Worm (Caenorhabditis elegans) whole organism, young adult: ENCODE measurements around the gene idpc-7.

Experiments
- C17E4.6 ChIP-seq: fragments of 200-800 bp; sonication (Bioruptor generic); IDR thresholded peaks from 2 replicates; pipeline ENCODE4 v1.3.6; 2022; ENCODE audit warnings: missing genetic modification reagents, missing genetic modification characterization, missing compliant biosample characterization
- D2030.7 ChIP-seq: fragments of 200-800 bp; sonication (Bioruptor generic); IDR thresholded peaks from 2 replicates; pipeline ENCODE4 v1.3.6; 2022; ENCODE audit warnings: missing genetic modification reagents, missing genetic modification characterization, missing compliant biosample characterization
- F23B12.7 ChIP-seq: sonication (generic microtip); optimal IDR thresholded peaks from 2 replicates; lab custom pipeline; 2017; ENCODE audit warnings: missing genetic modification characterization, mild to moderate bottlenecking, missing compliant biosample characterization, antibody characterized with exemption, moderate library complexity; ENCODE audit not compliant: insufficient read depth
- F55B11.4 ChIP-seq: sonication (generic microtip); optimal IDR thresholded peaks from 2 replicates; lab custom pipeline; 2016; ENCODE audit warnings: missing compliant biosample characterization, missing genetic modification characterization, borderline replicate concordance; ENCODE audit not compliant: insufficient read depth
- F57A8.1 ChIP-seq: fragments of 200-800 bp; sonication (Bioruptor generic); optimal IDR thresholded peaks from 2 replicates; lab custom pipeline; 2018; ENCODE audit warnings: mild to moderate bottlenecking, missing genetic modification characterization, moderate library complexity, missing compliant biosample characterization
- T26A5.8 ChIP-seq: sonication (generic microtip); optimal IDR thresholded peaks from 2 replicates; lab custom pipeline; 2016; ENCODE audit warnings: missing genetic modification characterization, missing compliant biosample characterization
- Y95B8A.8 ChIP-seq: fragments of 200-800 bp; sonication (Bioruptor generic); IDR thresholded peaks from 2 replicates; pipeline ENCODE4 v1.3.6; 2022; ENCODE audit warnings: missing genetic modification reagents, missing genetic modification characterization, missing compliant biosample characterization
- ZK185.1 ChIP-seq: sonication (generic microtip); optimal IDR thresholded peaks from 2 replicates; lab custom pipeline; 2016; ENCODE audit warnings: mild to moderate bottlenecking, missing genetic modification characterization, missing compliant biosample characterization; ENCODE audit not compliant: poor library complexity, severe bottlenecking
- akir-1 ChIP-seq: fragments of 200-800 bp; sonication (Bioruptor generic); optimal IDR thresholded peaks from 2 replicates; lab custom pipeline; 2018; ENCODE audit warnings: mild to moderate bottlenecking, missing genetic modification characterization, moderate library complexity, missing compliant biosample characterization
- atf-7 ChIP-seq: sonication (generic microtip); optimal IDR thresholded peaks from 2 replicates; lab custom pipeline; 2017; ENCODE audit warnings: mild to moderate bottlenecking, missing genetic modification characterization, missing compliant biosample characterization
- attf-3 ChIP-seq: fragments of 200-800 bp; sonication (Bioruptor generic); conservative IDR thresholded peaks from 2 replicates; pipeline ENCODE4 v1.3.6; 2022; ENCODE audit warnings: missing genetic modification reagents, missing genetic modification characterization, missing compliant biosample characterization
- attf-6 ChIP-seq: fragments of 200-800 bp; sonication (Bioruptor generic); IDR thresholded peaks from 2 replicates; pipeline ENCODE4 v1.3.6; 2022; ENCODE audit warnings: missing genetic modification reagents, missing genetic modification characterization, missing compliant biosample characterization
- ccch-3 ChIP-seq: fragments of 200-800 bp; sonication (Bioruptor generic); optimal IDR thresholded peaks from 2 replicates; lab custom pipeline; 2018; ENCODE audit warnings: mild to moderate bottlenecking, missing genetic modification characterization, missing compliant biosample characterization
- ceh-100 ChIP-seq: fragments of 200-800 bp; sonication (Bioruptor generic); IDR thresholded peaks from 2 replicates; pipeline ENCODE4 v1.3.6; 2022; ENCODE audit warnings: missing genetic modification reagents, missing genetic modification characterization, missing compliant biosample characterization
- ceh-40 ChIP-seq: fragments of 200-800 bp; sonication (Bioruptor generic); IDR thresholded peaks from 2 replicates; pipeline ENCODE4 v1.3.6; 2022; ENCODE audit warnings: missing genetic modification characterization, missing compliant biosample characterization
- ceh-58 ChIP-seq: fragments of 200-800 bp; sonication (Bioruptor generic); IDR thresholded peaks from 2 replicates; pipeline ENCODE4 v1.3.6; 2022; ENCODE audit warnings: missing genetic modification characterization, missing compliant biosample characterization
- dpl-1 ChIP-seq: fragments of 150-350 bp; optimal IDR thresholded peaks from 2 replicates; lab custom pipeline; 2014; ENCODE audit warnings: missing biosample characterization, missing genetic modification reagents, missing genetic modification characterization
- efl-1 ChIP-seq: fragments of 150-350 bp; optimal IDR thresholded peaks from 2 replicates; lab custom pipeline; 2014; ENCODE audit warnings: missing biosample characterization, missing genetic modification reagents, missing genetic modification characterization
- egl-18 ChIP-seq: fragments of 200-800 bp; sonication (Bioruptor generic); IDR thresholded peaks from 2 replicates; pipeline ENCODE4 v1.3.6; 2022; ENCODE audit warnings: missing genetic modification reagents, missing genetic modification characterization, missing compliant biosample characterization
- lag-1 ChIP-seq: fragments of 200-800 bp; sonication (Bioruptor generic); IDR thresholded peaks from 2 replicates; pipeline ENCODE4 v1.3.6; 2022; ENCODE audit warnings: missing genetic modification reagents, missing genetic modification characterization, missing compliant biosample characterization
- let-526 ChIP-seq: fragments of 200-800 bp; sonication (Bioruptor generic); IDR thresholded peaks from 2 replicates; pipeline ENCODE4 v1.3.6; 2022; ENCODE audit warnings: missing genetic modification reagents, missing genetic modification characterization, missing compliant biosample characterization
- lin-26 ChIP-seq: fragments of 200-800 bp; sonication (Bioruptor generic); IDR thresholded peaks from 2 replicates; pipeline ENCODE4 v1.3.6; 2022; ENCODE audit warnings: missing genetic modification reagents, missing genetic modification characterization, missing compliant biosample characterization
- lin-54 ChIP-seq: fragments of 200-800 bp; sonication (Bioruptor generic); optimal IDR thresholded peaks from 2 replicates; lab custom pipeline; 2018; ENCODE audit warnings: mild to moderate bottlenecking, missing genetic modification characterization, missing compliant biosample characterization
- lsl-1 ChIP-seq: fragments of 200-800 bp; sonication (Bioruptor generic); optimal IDR thresholded peaks from 2 replicates; lab custom pipeline; 2018; ENCODE audit warnings: mild to moderate bottlenecking, missing genetic modification characterization, moderate library complexity, missing compliant biosample characterization
- lsy-27 ChIP-seq: sonication (generic microtip); optimal IDR thresholded peaks from 2 replicates; lab custom pipeline; 2017; ENCODE audit warnings: missing genetic modification characterization, mild to moderate bottlenecking, missing compliant biosample characterization, antibody characterized with exemption, missing genotype, borderline replicate concordance; ENCODE audit not compliant: insufficient read depth
- madf-6 ChIP-seq: fragments of 200-800 bp; sonication (Bioruptor generic); IDR thresholded peaks from 2 replicates; pipeline ENCODE4 v1.3.6; 2022; ENCODE audit warnings: missing genetic modification reagents, missing genetic modification characterization, missing compliant biosample characterization
- mes-4 ChIP-seq: sonication (generic microtip); optimal IDR thresholded peaks from 2 replicates; lab custom pipeline; 2016; ENCODE audit warnings: missing genotype, missing genetic modification characterization, missing compliant biosample characterization
- nfyb-1 ChIP-seq: fragments of 200-800 bp; sonication (Bioruptor generic); IDR thresholded peaks from 2 replicates; pipeline ENCODE4 v1.3.6; 2022; ENCODE audit warnings: missing genetic modification reagents, missing genetic modification characterization, missing compliant biosample characterization
- nhr-179 ChIP-seq: sonication (generic microtip); optimal IDR thresholded peaks from 2 replicates; lab custom pipeline; 2016; ENCODE audit warnings: mild to moderate bottlenecking, missing genetic modification characterization, missing compliant biosample characterization
- nhr-90 ChIP-seq: sonication (generic microtip); optimal IDR thresholded peaks from 2 replicates; lab custom pipeline; 2016; ENCODE audit warnings: missing genotype, mild to moderate bottlenecking, missing genetic modification characterization, missing compliant biosample characterization
- pbrm-1 ChIP-seq: fragments of 200-800 bp; sonication (Bioruptor generic); IDR thresholded peaks from 2 replicates; pipeline ENCODE4 v1.3.6; 2022; ENCODE audit warnings: missing genetic modification reagents, missing genetic modification characterization, missing compliant biosample characterization
- rpc-1 ChIP-seq, 2 experiments: fragments of 150-350 bp in 1 of 2; sonication (generic microtip) in 1 of 2; optimal IDR thresholded peaks; 2 replicates each; lab custom pipeline; 2014 to 2018; ENCODE audit warnings: missing biosample characterization in 1 of 2, missing genetic modification characterization in 1 of 2, missing genetic modification reagents in 1 of 2, missing genotype in 1 of 2
- sdz-38 ChIP-seq: sonication (generic microtip); optimal IDR thresholded peaks from 2 replicates; lab custom pipeline; 2016; ENCODE audit warnings: missing genotype, missing genetic modification characterization, missing compliant biosample characterization
- sea-2 ChIP-seq: fragments of 200-800 bp; sonication (Bioruptor generic); IDR thresholded peaks from 2 replicates; pipeline ENCODE4 v1.3.6; 2022; ENCODE audit warnings: missing genetic modification characterization, missing compliant biosample characterization
- snpc-1.3 ChIP-seq: sonication (generic microtip); optimal IDR thresholded peaks from 2 replicates; lab custom pipeline; 2017; ENCODE audit warnings: missing genetic modification characterization, mild to moderate bottlenecking, missing compliant biosample characterization, antibody characterized with exemption, moderate library complexity, missing genotype, missing genetic modification reagents; ENCODE audit not compliant: insufficient read depth
- snpc-3.4 ChIP-seq: sonication (generic microtip); optimal IDR thresholded peaks from 2 replicates; lab custom pipeline; 2017; ENCODE audit warnings: missing genetic modification characterization, mild to moderate bottlenecking, missing compliant biosample characterization, antibody characterized with exemption, moderate library complexity, missing genotype, missing genetic modification reagents
- sptf-2 ChIP-seq: fragments of 200-800 bp; sonication (Bioruptor generic); optimal IDR thresholded peaks from 2 replicates; lab custom pipeline; 2018; ENCODE audit warnings: mild to moderate bottlenecking, missing genetic modification characterization, missing compliant biosample characterization
- tbp1 ChIP-seq: fragments of 200-800 bp; sonication (Bioruptor generic); optimal IDR thresholded peaks from 2 replicates; lab custom pipeline; 2018; ENCODE audit warnings: mild to moderate bottlenecking, missing genetic modification characterization, missing compliant biosample characterization
- tbx-9 ChIP-seq: sonication (generic microtip); optimal IDR thresholded peaks from 2 replicates; lab custom pipeline; 2016; ENCODE audit warnings: borderline replicate concordance, missing genetic modification characterization, inconsistent platforms, missing compliant biosample characterization
- tlf-1 ChIP-seq: fragments of 200-800 bp; sonication (Bioruptor generic); optimal IDR thresholded peaks from 2 replicates; lab custom pipeline; 2018; ENCODE audit warnings: mild to moderate bottlenecking, missing genetic modification characterization, missing compliant biosample characterization
- unc-62 ChIP-seq: fragments of 150-350 bp; optimal IDR thresholded peaks from 2 replicates; lab custom pipeline; 2014; ENCODE audit warnings: missing biosample characterization, missing genetic modification reagents, missing genetic modification characterization
- xnd-1 ChIP-seq: sonication (generic microtip); optimal IDR thresholded peaks from 2 replicates; lab custom pipeline; 2016; ENCODE audit warnings: missing genotype, missing genetic modification reagents, missing genetic modification characterization, missing compliant biosample characterization
- ztf-6 ChIP-seq: fragments of 200-800 bp; sonication (Bioruptor generic); IDR thresholded peaks from 2 replicates; pipeline ENCODE4 v1.3.6; 2022; ENCODE audit warnings: missing genetic modification reagents, missing genetic modification characterization, missing compliant biosample characterization

idpc-7 gene

DNA sequence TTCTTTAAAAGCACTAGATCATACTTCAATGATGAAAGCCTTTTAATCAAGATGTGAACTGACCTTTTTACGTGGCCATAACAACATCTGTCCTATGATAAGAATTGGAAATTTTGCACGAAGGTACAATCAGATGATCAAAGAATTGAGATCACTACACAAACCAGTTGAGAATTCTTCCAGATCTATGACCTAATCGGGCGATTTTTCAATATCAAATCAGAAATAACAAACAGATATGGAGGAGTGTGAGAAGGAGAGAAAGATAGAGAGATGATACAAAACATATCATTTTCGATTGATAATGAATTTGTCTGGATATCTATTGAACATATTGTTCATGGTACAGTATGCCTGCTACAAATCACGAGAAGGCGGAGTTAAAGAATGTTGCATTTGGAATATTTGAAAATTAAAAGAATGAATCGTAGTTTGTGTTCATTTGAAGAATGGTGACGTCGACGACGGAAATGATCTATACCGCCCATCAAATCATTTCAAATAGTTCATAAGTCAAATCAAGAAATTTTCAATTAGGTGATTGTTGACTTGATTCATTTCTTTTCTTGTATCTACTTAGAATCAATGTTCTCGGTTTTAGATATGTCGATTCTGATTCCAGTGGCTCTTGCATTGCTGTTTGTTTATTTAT lies 35.5 kb upstream of the idpc-7 start, which contains the start of gene cyp-29A4:
Gene cyp-29A4 (plus strand): TSS at position 602 of the 652 bp plus-strand sequence.
- no peak for TF ChIP-seq F55B11.4
- no peak for TF ChIP-seq let-526 (GFP tag; lab: Robert Waterston, UW)
- no peak for TF ChIP-seq akir-1 (GFP tag; lab: Kevin White, UChicago)

DNA sequence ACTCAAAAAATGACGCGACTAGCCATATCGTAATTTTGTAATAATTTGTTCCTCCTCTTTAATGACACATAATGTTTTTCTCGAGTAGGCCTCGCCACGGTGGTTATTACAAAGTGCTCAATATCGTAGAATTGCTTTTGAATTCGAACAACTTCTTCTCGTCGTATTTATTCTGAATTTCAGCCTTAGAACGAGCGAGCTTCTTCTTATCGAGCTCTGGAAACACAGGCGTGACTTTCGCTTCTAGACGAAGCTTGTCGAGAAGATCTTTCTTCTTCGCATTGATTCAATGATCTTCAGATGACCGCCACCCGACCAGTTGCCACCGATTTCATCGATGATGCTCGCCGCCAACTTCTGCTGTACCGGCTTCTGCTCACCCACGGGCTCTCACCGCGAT lies 32.5 kb upstream of the idpc-7 start, which contains the start of gene T06E4.21:
Gene T06E4.21 (plus strand): TSS at position 301 of the 400 bp plus-strand sequence.
- no peak for TF ChIP-seq nfyb-1 (GFP tag; lab: Robert Waterston, UW)
- TF ChIP-seq F23B12.7 = no peak
- no peak for TF ChIP-seq ceh-58 (GFP tag; lab: Robert Waterston, UW)
- TF ChIP-seq F57A8.1 = no peak
- no peak for TF ChIP-seq akir-1 (GFP tag; lab: Kevin White, UChicago)
- TF ChIP-seq tbx-9 = no peak
- TF ChIP-seq xnd-1 (tag; lab: Kevin White, UChicago) = no peak
- TF ChIP-seq snpc-1.3 (tag; lab: Kevin White, UChicago) = no peak
- no peak for TF ChIP-seq ZK185.1 (tag; lab: Kevin White, UChicago)
- no peak for TF ChIP-seq pbrm-1
- no peak for TF ChIP-seq lsy-27 (tag; lab: Kevin White, UChicago)
- no peak for TF ChIP-seq nhr-90 (tag; lab: Kevin White, UChicago)
- TF ChIP-seq Y95B8A.8 = no peak
- TF ChIP-seq egl-18 (GFP tag; lab: Robert Waterston, UW) = no peak
- TF ChIP-seq ztf-6 (GFP tag; lab: Robert Waterston, UW) = no peak
- TF ChIP-seq ceh-40 = no peak
- no peak for TF ChIP-seq tlf-1 (GFP tag; lab: Kevin White, UChicago)

DNA sequence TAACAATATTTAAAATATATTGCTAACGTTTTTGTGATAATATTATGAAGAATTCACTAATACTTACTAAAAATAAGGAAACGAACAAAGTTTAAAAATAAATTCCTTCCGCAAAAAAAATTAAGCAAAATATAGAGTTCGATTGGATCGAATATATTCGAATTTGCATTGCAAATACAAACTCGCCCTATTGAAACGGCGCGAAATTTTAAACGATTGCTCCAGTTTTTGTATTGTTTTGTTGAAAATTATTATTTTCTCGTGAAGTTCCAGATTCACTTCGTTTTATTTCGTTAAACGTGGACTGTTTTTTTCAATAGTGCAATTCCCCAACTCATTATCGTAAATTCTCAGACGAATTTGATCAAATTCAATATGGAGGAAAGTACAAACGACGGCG lies 26.7 kb upstream of the idpc-7 start, which contains the start of the genes atl-1 and hcp-2:
Gene atl-1 (minus strand): TSS at position 89 of the 400 bp plus-strand sequence.
Gene hcp-2 (plus strand): TSS at position 353 of the 400 bp plus-strand sequence.
- TF ChIP-seq T26A5.8 (tag; lab: Kevin White, UChicago) (no peak), ccch-3 (GFP tag; lab: Kevin White, UChicago) (no peak), sea-2 (no peak), tbp1 (GFP tag; lab: Kevin White, UChicago) (no peak), D2030.7 (GFP tag; lab: Robert Waterston, UW) (0 out of 2 replicates have a peak, but pooled peaks have one; percentile 14), nhr-90 (tag; lab: Kevin White, UChicago) (no peak), lin-54 (GFP tag; lab: Kevin White, UChicago) (peak; percentile 3), lsl-1 (GFP tag; lab: Kevin White, UChicago) (peak; percentile 26), attf-3 (GFP tag; lab: Robert Waterston, UW) (no peak), atf-7 (tag; lab: Kevin White, UChicago) (no peak), ceh-100 (GFP tag; lab: Robert Waterston, UW) (no peak), unc-62 (GFP tag; lab: Kevin White, UChicago) (no peak), C17E4.6 (GFP tag; lab: Robert Waterston, UW) (no peak), snpc-3.4 (tag; lab: Kevin White, UChicago) (no peak), efl-1 (GFP tag; lab: Kevin White, UChicago) (peak; percentile 74), attf-6 (GFP tag; lab: Robert Waterston, UW) (no peak), lag-1 (GFP tag; lab: Robert Waterston, UW) (no peak), sdz-38 (tag; lab: Kevin White, UChicago) (no peak), sptf-2 (GFP tag; lab: Kevin White, UChicago) (no peak), lin-26 (GFP tag; lab: Robert Waterston, UW) (no peak), dpl-1 (GFP tag; lab: Kevin White, UChicago) (peak; percentile 34), nhr-179 (tag; lab: Kevin White, UChicago) (no peak), mes-4 (tag; lab: Kevin White, UChicago) (no peak), madf-6 (GFP tag; lab: Robert Waterston, UW) (peak; percentile 48; the same call in 1 of the 2 replicates), rpc-1 (optimal IDR thresholded peaks at IDR 0.05; lab: Kevin White, UChicago) (no peak), rpc-1 (tag; optimal IDR thresholded peaks at IDR 0.05; lab: Kevin White, UChicago) (no peak), let-526 (GFP tag; lab: Robert Waterston, UW) (no peak)
